Worm (Caenorhabditis elegans): ENCODE results near the gene C09E7.11.
A peak's percentile ranks its signal among the peaks of the same experiment; 100 is the strongest.

DNA sequence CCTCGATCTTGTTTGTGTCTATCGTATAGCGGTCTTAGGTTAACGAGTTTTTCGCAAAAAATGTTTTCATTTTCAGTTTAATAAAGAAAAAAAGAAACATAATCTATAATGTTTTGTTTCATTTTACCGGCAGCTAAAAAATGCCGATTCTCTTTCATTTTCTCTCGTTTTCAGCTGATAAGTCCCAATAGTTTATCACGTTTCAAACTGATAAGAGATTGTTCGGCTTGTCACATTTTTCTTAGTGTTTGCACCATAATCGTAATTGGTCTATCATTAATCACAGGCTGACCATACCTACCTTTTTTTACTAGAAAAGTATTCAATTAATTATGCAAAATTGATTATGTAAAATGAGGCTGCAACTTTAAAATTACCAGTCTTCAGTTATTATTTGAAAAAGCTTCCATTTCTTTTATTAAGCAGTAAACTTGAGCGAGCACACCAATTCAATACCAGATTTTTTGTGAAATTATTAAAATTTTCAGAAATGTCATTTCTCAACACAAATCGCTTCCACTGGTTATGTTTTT, 35.9 kb upstream of the C09E7.11 start, which contains the start of gene F23F12.13:
- TF ChIP-seq T26A8.4 (GFP tag; IDR thresholded peaks at IDR 0.05) (no peak), D1046.2 (GFP tag; IDR thresholded peaks at IDR 0.05) (no peak), aly-2 (tag; optimal IDR thresholded peaks at IDR 0.05) (no peak), spr-3 (GFP tag; optimal IDR thresholded peaks at IDR 0.05) (no peak), nhr-25 (tag; optimal IDR thresholded peaks at IDR 0.05; ENCODE audit: borderline replicate concordance, insufficient read depth) (no peak), nhr-77 (tag; optimal IDR thresholded peaks at IDR 0.05) (no peak), Y5F2A.4 (GFP tag; optimal IDR thresholded peaks at IDR 0.05) (no peak), hlh-11 (tag; optimal IDR thresholded peaks at IDR 0.05) (peak; percentile 41)

Measured in whole organism, L4 larva.